Worm (Caenorhabditis elegans): ENCODE data around the gene slc-17.4.

- no peak for TF ChIP-seq sea-2 (GFP tag; optimal IDR thresholded peaks at IDR 0.05)
- TF ChIP-seq pha-4 (tag; optimal IDR thresholded peaks at IDR 0.05) = peak; percentile 28
- no peak for TF ChIP-seq tbx-2 (tag; optimal IDR thresholded peaks at IDR 0.05)
- no peak for TF ChIP-seq unc-62 (GFP tag; optimal IDR thresholded peaks at IDR 0.05)
- TF ChIP-seq fos-1 (tag; optimal IDR thresholded peaks at IDR 0.05) = no peak
- TF ChIP-seq ceh-82 (tag; optimal IDR thresholded peaks at IDR 0.05) = no peak
- no peak for TF ChIP-seq aly-2 (tag; optimal IDR thresholded peaks at IDR 0.05)
- no peak for TF ChIP-seq R02D3.7 (tag; optimal IDR thresholded peaks at IDR 0.05)
- no peak for TF ChIP-seq nhr-12 (tag; optimal IDR thresholded peaks at IDR 0.05)
- peak; percentile 5 for TF ChIP-seq lin-15B (tag; optimal IDR thresholded peaks at IDR 0.05)
- TF ChIP-seq snpc-4 (tag; optimal IDR thresholded peaks at IDR 0.05) = peak; percentile 28
- TF ChIP-seq ama-1 (optimal IDR thresholded peaks at IDR 0.05) = no peak
- TF ChIP-seq nhr-11 (tag; optimal IDR thresholded peaks at IDR 0.05) = no peak
These were observed 22.9 kb downstream of the slc-17.4 start for ce11 chrIV:17268628-17269027.
